Fruit fly (Drosophila melanogaster) whole organism, embryonic: ENCODE measurements around the gene Socs36E.

Experiments used
- Adf1 ChIP-seq: fragments of 200-800 bp; sonication (Bioruptor generic); IDR thresholded peaks from 2 replicates; pipeline ENCODE4 v1.3.6; 2022; ENCODE audit warnings: missing biosample characterization, missing genetic modification characterization
- Atf6 ChIP-seq: fragments of 200-800 bp; sonication (Bioruptor generic); IDR thresholded peaks from 2 replicates; pipeline ENCODE4 v1.3.6; 2022; ENCODE audit warnings: missing biosample characterization, missing genetic modification characterization
- B-H2 ChIP-seq: fragments of 200-800 bp; sonication (Bioruptor generic); optimal IDR thresholded peaks from 2 replicates; lab custom pipeline; 2018; ENCODE audit warnings: missing biosample characterization, mild to moderate bottlenecking, missing genetic modification characterization
- CG10267 ChIP-seq: fragments of 200-800 bp; sonication (Bioruptor generic); optimal IDR thresholded peaks from 2 replicates; lab custom pipeline; 2018; ENCODE audit warnings: missing biosample characterization, mild to moderate bottlenecking, missing genetic modification characterization, moderate library complexity
- CG10543 ChIP-seq: fragments of 200-800 bp; sonication (Bioruptor generic); optimal IDR thresholded peaks from 3 replicates; lab custom pipeline; 2017; ENCODE audit warnings: missing biosample characterization, mild to moderate bottlenecking, missing genetic modification characterization, moderate library complexity
- CG11085 ChIP-seq: fragments of 200-800 bp; sonication (Bioruptor generic); IDR thresholded peaks from 2 replicates; pipeline ENCODE4 v1.3.6; 2022; ENCODE audit warnings: missing biosample characterization, missing genetic modification characterization
- CG11456 ChIP-seq: fragments of 200-800 bp; sonication (Bioruptor generic); IDR thresholded peaks from 3 replicates; pipeline ENCODE4 v1.3.6; 2022; ENCODE audit warnings: missing biosample characterization, missing genetic modification characterization
- CG12659 ChIP-seq: fragments of 200-800 bp; sonication (Bioruptor generic); optimal IDR thresholded peaks from 3 replicates; lab custom pipeline; 2017; ENCODE audit warnings: mild to moderate bottlenecking, missing biosample characterization, missing genetic modification reagents, missing genetic modification characterization
- CG14014 ChIP-seq: fragments of 200-800 bp; sonication (Bioruptor generic); IDR thresholded peaks from 2 replicates; pipeline ENCODE4 v1.3.6; 2022; ENCODE audit warnings: missing biosample characterization, missing genetic modification characterization
- CG17361 ChIP-seq: fragments of 200-800 bp; sonication (Bioruptor generic); IDR thresholded peaks from 3 replicates; pipeline ENCODE4 v1.3.6; 2022; ENCODE audit warnings: missing biosample characterization, missing genetic modification characterization
- CG18619 ChIP-seq: fragments of 200-800 bp; sonication (Bioruptor generic); optimal IDR thresholded peaks from 3 replicates; lab custom pipeline; 2017; ENCODE audit warnings: missing biosample characterization, mild to moderate bottlenecking, missing genetic modification characterization
- CG2712 ChIP-seq: fragments of 200-800 bp; optimal IDR thresholded peaks from 3 replicates; lab custom pipeline; 2019; ENCODE audit warnings: missing biosample characterization, mild to moderate bottlenecking, missing genetic modification characterization, moderate library complexity
- CG31224 ChIP-seq: fragments of 200-800 bp; sonication (Bioruptor generic); IDR thresholded peaks from 2 replicates; pipeline ENCODE4 v1.3.6; 2022; ENCODE audit warnings: missing biosample characterization, missing genetic modification characterization
- CG31441 ChIP-seq: fragments of 200-800 bp; sonication (Bioruptor generic); IDR thresholded peaks from 2 replicates; pipeline ENCODE4 v1.3.6; 2022; ENCODE audit warnings: missing biosample characterization, missing genetic modification characterization
- CG42726 ChIP-seq: fragments of 200-800 bp; sonication (Bioruptor generic); IDR thresholded peaks from 2 replicates; pipeline ENCODE4 v1.3.6; 2022; ENCODE audit warnings: missing biosample characterization, missing genetic modification characterization; ENCODE audit not compliant: partially characterized antibody
- CG4360 ChIP-seq: fragments of 200-800 bp; sonication (Bioruptor generic); IDR thresholded peaks from 2 replicates; pipeline ENCODE4 v1.3.6; 2022; ENCODE audit warnings: missing biosample characterization, missing genetic modification characterization
- CG4424 ChIP-seq: fragments of 200-800 bp; sonication (Bioruptor generic); optimal IDR thresholded peaks from 3 replicates; lab custom pipeline; 2016; ENCODE audit warnings: missing biosample characterization, missing genetic modification characterization
- CG7357 ChIP-seq: fragments of 200-800 bp; sonication (Bioruptor generic); IDR thresholded peaks from 3 replicates; pipeline ENCODE4 v1.3.6; 2022; ENCODE audit warnings: missing biosample characterization, missing genetic modification characterization
- CG7928 ChIP-seq: fragments of 200-800 bp; sonication (Bioruptor generic); optimal IDR thresholded peaks from 2 replicates; lab custom pipeline; 2017; ENCODE audit warnings: missing biosample characterization, mild to moderate bottlenecking, missing genetic modification characterization
- CG8478 ChIP-seq: fragments of >200 bp; optimal IDR thresholded peaks from 2 replicates; lab custom pipeline; 2018
- CG8765 ChIP-seq: fragments of 200-800 bp; sonication (Bioruptor generic); IDR thresholded peaks from 2 replicates; pipeline ENCODE4 v1.3.6; 2022; ENCODE audit warnings: missing biosample characterization, missing genetic modification characterization
- Dek ChIP-seq: fragments of 200-800 bp; sonication (Bioruptor generic); optimal IDR thresholded peaks from 3 replicates; lab custom pipeline; 2019; ENCODE audit warnings: missing biosample characterization, mild to moderate bottlenecking, missing genetic modification characterization, moderate library complexity
- Dfd ChIP-seq, 2 experiments: fragments of >200 bp; optimal IDR thresholded peaks; 2 replicates each; lab custom pipeline; 2017; ENCODE audit warnings: missing biosample characterization in 2 of 2, missing genetic modification characterization in 2 of 2
- E2f1 ChIP-seq: fragments of 200-800 bp; sonication (Bioruptor generic); IDR thresholded peaks from 2 replicates; pipeline ENCODE4 v1.3.6; 2022; ENCODE audit warnings: missing biosample characterization, missing genetic modification characterization
- MBD-R2 ChIP-seq: fragments of 200-800 bp; sonication (Bioruptor generic); IDR thresholded peaks from 2 replicates; pipeline ENCODE4 v1.3.6; 2022; ENCODE audit warnings: missing biosample characterization, missing genetic modification characterization
- MTF-1 ChIP-seq: fragments of 200-800 bp; sonication (Bioruptor generic); optimal IDR thresholded peaks from 2 replicates; lab custom pipeline; 2018; ENCODE audit warnings: missing biosample characterization, mild to moderate bottlenecking, missing genetic modification characterization, borderline replicate concordance
- Mrtf ChIP-seq: fragments of 200-800 bp; sonication (Bioruptor generic); IDR thresholded peaks from 3 replicates; pipeline ENCODE4 v1.3.6; 2022; ENCODE audit warnings: missing biosample characterization, missing genetic modification characterization
- NfI ChIP-seq: fragments of 200-800 bp; sonication (Bioruptor generic); optimal IDR thresholded peaks from 3 replicates; lab custom pipeline; 2018; ENCODE audit warnings: missing biosample characterization, mild to moderate bottlenecking, missing genetic modification characterization, moderate library complexity
- Rfx ChIP-seq: fragments of 200-800 bp; sonication (Bioruptor generic); IDR thresholded peaks from 2 replicates; pipeline ENCODE4 v1.3.6; 2022; ENCODE audit warnings: missing biosample characterization, missing genetic modification characterization
- Vsx1 ChIP-seq: fragments of 200-800 bp; sonication (Bioruptor generic); optimal IDR thresholded peaks from 2 replicates; lab custom pipeline; 2017; ENCODE audit warnings: missing biosample characterization, mild to moderate bottlenecking, missing genetic modification characterization, missing genetic modification reagents
- ato ChIP-seq: fragments of 200-800 bp; sonication (Bioruptor generic); IDR thresholded peaks from 2 replicates; pipeline ENCODE4 v1.3.6; 2022; ENCODE audit warnings: missing biosample characterization, missing genetic modification characterization; ENCODE audit not compliant: partially characterized antibody
- bowl ChIP-seq: fragments of 200-800 bp; sonication (Bioruptor generic); IDR thresholded peaks from 2 replicates; pipeline ENCODE4 v1.3.6; 2022; ENCODE audit warnings: missing biosample characterization, missing genetic modification characterization
- dmrt11E ChIP-seq: fragments of 200-800 bp; sonication (Bioruptor generic); optimal IDR thresholded peaks from 3 replicates; lab custom pipeline; 2018; ENCODE audit warnings: missing biosample characterization, mild to moderate bottlenecking, missing genetic modification characterization, moderate library complexity
- dmrt99B ChIP-seq: fragments of 200-800 bp; sonication (Bioruptor generic); optimal IDR thresholded peaks from 2 replicates; lab custom pipeline; 2018; ENCODE audit warnings: missing biosample characterization, mild to moderate bottlenecking, missing genetic modification characterization, moderate library complexity
- eyg ChIP-seq: fragments of 200-800 bp; sonication (Bioruptor generic); optimal IDR thresholded peaks from 3 replicates; lab custom pipeline; 2016; ENCODE audit warnings: missing biosample characterization, missing genetic modification characterization
- fd3F ChIP-seq: fragments of 200-800 bp; sonication (Bioruptor generic); optimal IDR thresholded peaks from 2 replicates; lab custom pipeline; 2018; ENCODE audit warnings: missing biosample characterization, mild to moderate bottlenecking, missing genetic modification characterization, moderate library complexity
- ftz-f1 ChIP-seq: fragments of 200-800 bp; sonication (Bioruptor generic); optimal IDR thresholded peaks from 2 replicates; lab custom pipeline; 2016; ENCODE audit warnings: missing biosample characterization, missing genetic modification characterization
- ind ChIP-seq: fragments of 200-800 bp; sonication (Bioruptor generic); optimal IDR thresholded peaks from 3 replicates; lab custom pipeline; 2016; ENCODE audit warnings: missing biosample characterization, missing genetic modification characterization
- jing ChIP-seq: fragments of 200-800 bp; sonication (Bioruptor generic); optimal IDR thresholded peaks from 2 replicates; lab custom pipeline; 2018; ENCODE audit warnings: missing biosample characterization, mild to moderate bottlenecking, missing genetic modification characterization
- ken ChIP-seq: fragments of 200-800 bp; sonication (Bioruptor generic); IDR thresholded peaks from 3 replicates; pipeline ENCODE4 v1.3.6; 2022; ENCODE audit warnings: missing biosample characterization, missing genetic modification characterization
- lmd ChIP-seq: fragments of 200-800 bp; sonication (Bioruptor generic); IDR thresholded peaks from 2 replicates; pipeline ENCODE4 v1.3.6; 2022; ENCODE audit warnings: missing biosample characterization, missing genetic modification characterization
- mirr ChIP-seq: fragments of 200-800 bp; sonication (Bioruptor generic); optimal IDR thresholded peaks from 3 replicates; lab custom pipeline; 2018; ENCODE audit warnings: missing biosample characterization, mild to moderate bottlenecking, missing genetic modification characterization
- mld ChIP-seq: fragments of 200-800 bp; sonication (Bioruptor generic); IDR thresholded peaks from 3 replicates; pipeline ENCODE4 v1.3.6; 2022; ENCODE audit warnings: missing biosample characterization, missing genetic modification characterization; ENCODE audit not compliant: partially characterized antibody
- oc ChIP-seq: fragments of 200-800 bp; sonication (Bioruptor generic); optimal IDR thresholded peaks from 2 replicates; lab custom pipeline; 2018; ENCODE audit warnings: missing biosample characterization, mild to moderate bottlenecking, missing genetic modification characterization, moderate library complexity
- org-1 ChIP-seq: fragments of 200-800 bp; sonication (Bioruptor generic); optimal IDR thresholded peaks from 2 replicates; lab custom pipeline; 2017; ENCODE audit warnings: missing biosample characterization, missing genetic modification characterization
- prd ChIP-seq, 3 experiments: fragments of >200 bp in 2 of 3; fragments of 200-800 bp in 1 of 3; sonication (Bioruptor generic) in 1 of 3; optimal IDR thresholded peaks in 2 of 3; IDR thresholded peaks in 1 of 3; 2 replicates in 2 of 3; 3 replicates in 1 of 3; pipeline versions ENCODE4 v1.3.6 to Lab custom; 2017 to 2022; ENCODE audit warnings: missing biosample characterization in 1 of 3, missing genetic modification characterization in 1 of 3
- rib ChIP-seq: fragments of 200-800 bp; sonication (Bioruptor generic); IDR thresholded peaks from 2 replicates; pipeline ENCODE4 v1.3.6; 2022; ENCODE audit warnings: missing biosample characterization, missing genetic modification characterization
- unpg ChIP-seq: fragments of 200-800 bp; sonication (Bioruptor generic); optimal IDR thresholded peaks from 3 replicates; lab custom pipeline; 2018; ENCODE audit warnings: missing biosample characterization, mild to moderate bottlenecking, missing genetic modification characterization, moderate library complexity

Gene Socs36E

DNA sequence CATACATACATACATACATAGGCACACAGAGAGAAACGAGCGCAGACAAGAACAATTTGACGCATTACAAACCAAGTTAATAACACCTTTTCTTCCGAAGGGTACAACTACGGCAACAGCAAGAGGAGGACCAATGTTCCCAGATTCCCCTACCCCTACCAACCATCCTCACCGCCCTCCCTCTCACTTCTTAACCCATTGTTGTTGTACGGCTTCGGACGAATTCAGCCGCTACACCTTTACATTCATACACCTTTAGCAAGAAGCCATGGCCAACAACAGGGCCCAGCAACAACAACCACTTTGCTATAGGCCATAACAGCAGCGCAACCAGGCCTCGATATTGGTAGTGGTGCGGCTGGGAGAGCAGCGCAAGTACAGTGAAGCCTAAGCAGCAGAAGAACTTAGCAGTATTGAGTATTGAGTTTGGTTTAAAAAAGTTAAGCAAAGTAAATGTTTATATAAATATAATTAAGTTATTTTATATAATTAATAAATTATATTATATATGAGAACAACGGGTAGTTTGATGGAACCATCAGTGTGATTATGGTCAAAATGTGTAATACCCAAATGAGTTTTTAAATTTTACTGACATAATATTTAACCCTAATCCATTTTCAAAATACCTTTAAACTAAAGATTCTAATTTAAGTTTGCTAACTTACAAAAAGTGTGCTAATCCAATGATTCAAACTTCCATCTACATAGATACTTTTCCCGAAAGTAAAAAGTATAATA, 1.7 kb downstream of the Socs36E start (continued):
- TF ChIP-seq MTF-1 (GFP tag; lab: Kevin White, UChicago) = no peak
- peak; percentile 82; the same call in 1 of the 2 replicates for TF ChIP-seq Rfx (GFP tag; lab: Robert Waterston, UW)
- TF ChIP-seq oc (tag; lab: Kevin White, UChicago) = peak; percentile 2
- TF ChIP-seq jing (GFP tag; lab: Kevin White, UChicago) = no peak
- no peak for TF ChIP-seq CG42726 (GFP tag; lab: Robert Waterston, UW)
- TF ChIP-seq rib (GFP tag; lab: Robert Waterston, UW) = peak; percentile 38; the same call in 1 of the 2 replicates
- peak; percentile 9; the same call in 1 of the 3 replicates for TF ChIP-seq CG7357 (GFP tag; lab: Robert Waterston, UW)
- 0 out of 2 replicates have a peak, but pooled peaks have one; percentile 17 for TF ChIP-seq MBD-R2 (GFP tag; lab: Robert Waterston, UW)
- TF ChIP-seq CG31224 = peak; percentile 57
- peak; percentile 58; the same call in 2 of the 3 replicates for TF ChIP-seq CG17361 (GFP tag; lab: Robert Waterston, UW)
- peak; percentile 26; the same call in 1 of the 2 replicates for TF ChIP-seq Atf6
- peak; percentile 74 for TF ChIP-seq CG11456
- TF ChIP-seq dmrt99B (tag; lab: Kevin White, UChicago) = peak; percentile 27
- 0 out of 2 replicates have a peak, but pooled peaks have one; percentile 49 for TF ChIP-seq CG14014
- TF ChIP-seq CG18619 (GFP tag; lab: Kevin White, UChicago) = peak; percentile 15
- TF ChIP-seq eyg (GFP tag; lab: Kevin White, UChicago) = no peak
- TF ChIP-seq E2f1 (GFP tag; lab: Robert Waterston, UW) = 0 out of 2 replicates have a peak, but pooled peaks have one; percentile 53
- peak; percentile 7 for TF ChIP-seq mirr (GFP tag; lab: Kevin White, UChicago)
- peak; percentile 39 for TF ChIP-seq CG2712 (tag; lab: Kevin White, UChicago)
- peak; percentile 15 for TF ChIP-seq Dek
- peak; percentile 97 for TF ChIP-seq CG4360 (GFP tag; lab: Robert Waterston, UW)
- peak; percentile 18 for TF ChIP-seq CG10267 (tag; lab: Kevin White, UChicago)
- TF ChIP-seq lmd (GFP tag; lab: Robert Waterston, UW) = peak; percentile 42; the same call in 1 of the 2 replicates
- peak; percentile 5 for TF ChIP-seq org-1 (GFP tag; lab: Kevin White, UChicago)
- peak; percentile 41 for TF ChIP-seq ftz-f1 (GFP tag; lab: Kevin White, UChicago)
- no peak for TF ChIP-seq prd (optimal IDR thresholded peaks at IDR 0.05; lab: Kevin White, UChicago)
- TF ChIP-seq prd (GFP tag; IDR thresholded peaks at IDR 0.05; lab: Robert Waterston, UW) = peak; percentile 68
- peak; percentile 23; the same call in 1 of the 2 replicates for TF ChIP-seq CG31441
- TF ChIP-seq ato = no peak
- no peak for TF ChIP-seq bowl (GFP tag; lab: Robert Waterston, UW)
- TF ChIP-seq mld = no peak
- no peak for TF ChIP-seq Vsx1 (GFP tag; lab: Kevin White, UChicago)
- peak; percentile 39 for TF ChIP-seq CG12659
- TF ChIP-seq CG8765 = peak; percentile 40; the same call in 1 of the 2 replicates
- peak; percentile 31 for TF ChIP-seq ind (GFP tag; lab: Kevin White, UChicago)
- TF ChIP-seq Mrtf (GFP tag; lab: Robert Waterston, UW) = peak; percentile 58; the same call in 1 of the 3 replicates
- TF ChIP-seq unpg (GFP tag; lab: Kevin White, UChicago) = peak; percentile 8
- no peak for TF ChIP-seq CG7928 (GFP tag; lab: Kevin White, UChicago)
- peak; percentile 58 for TF ChIP-seq NfI
- TF ChIP-seq CG4424 (GFP tag; lab: Kevin White, UChicago) = peak; percentile 12
- TF ChIP-seq Dfd (GFP tag; optimal IDR thresholded peaks at IDR 0.05; lab: Kevin White, UChicago) = no peak
- 0 out of 3 replicates have a peak, but pooled peaks have one; percentile 34 for TF ChIP-seq ken (GFP tag; lab: Robert Waterston, UW)
- peak; percentile 53; the same call in 1 of the 2 replicates for TF ChIP-seq CG11085 (GFP tag; lab: Robert Waterston, UW)
- peak; percentile 43 for TF ChIP-seq CG10543 (GFP tag; lab: Kevin White, UChicago)
- peak; percentile 5 for TF ChIP-seq fd3F (GFP tag; lab: Kevin White, UChicago)
- peak; percentile 1 for TF ChIP-seq B-H2
- TF ChIP-seq dmrt11E = peak; percentile 2
- TF ChIP-seq Adf1 (GFP tag; lab: Robert Waterston, UW) = peak; percentile 45; the same call in 1 of the 2 replicates
- peak; percentile 81 for TF ChIP-seq CG8478 (lab: Kevin White, UChicago)
